Worm (Caenorhabditis elegans) whole organism, L4/young adult: ENCODE results near the gene hot-4.

Source experiments
- W03F9.2 ChIP-seq: fragments of 150-350 bp; optimal IDR thresholded peaks from 2 replicates; lab custom pipeline; 2014; ENCODE audit warnings: missing biosample characterization, missing genetic modification characterization
- dao-5 ChIP-seq: sonication (generic microtip); optimal IDR thresholded peaks from 2 replicates; lab custom pipeline; 2016; ENCODE audit warnings: missing genotype, missing genetic modification characterization, moderate library complexity, missing compliant biosample characterization
- him-1 ChIP-seq: sonication (generic microtip); optimal IDR thresholded peaks from 2 replicates; lab custom pipeline; 2016; ENCODE audit warnings: missing genotype, missing genetic modification reagents, missing genetic modification characterization, missing compliant biosample characterization

DNA sequence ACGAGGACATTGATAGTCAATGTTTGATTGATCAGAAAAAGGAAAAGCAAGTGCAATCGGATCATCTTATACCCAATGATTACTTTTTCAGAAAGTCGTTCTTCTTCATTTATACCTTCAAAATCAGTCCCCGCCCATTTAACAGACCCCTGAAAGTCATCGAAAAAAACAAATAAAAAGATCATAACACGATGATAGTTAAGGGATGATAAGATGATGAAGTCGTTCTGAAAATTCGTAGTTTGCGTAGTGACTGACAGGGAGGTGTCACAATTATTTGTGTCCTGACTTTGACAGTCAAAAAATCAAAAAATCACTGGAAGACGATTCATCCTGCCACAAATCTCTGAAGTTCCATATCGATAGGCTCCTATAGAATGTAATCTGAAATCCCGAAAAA lies 22.7 kb upstream of the hot-4 start, which contains the start of gene ugt-66:
- TF ChIP-seq him-1 (tag; lab: Kevin White, UChicago) (no peak), W03F9.2 (tag; lab: Kevin White, UChicago) (no peak), dao-5 (tag; lab: Kevin White, UChicago) (no peak)
